Fruit fly (Drosophila melanogaster) whole organism, embryonic: ENCODE measurements around the gene CG32073.

ENCODE experiments used
- BEAF-32 ChIP-seq: fragments of 200-800 bp; sonication (Bioruptor generic); optimal IDR thresholded peaks from 3 replicates; lab custom pipeline; 2017; ENCODE audit warnings: missing biosample characterization, missing genetic modification characterization, mild to moderate bottlenecking, moderate library complexity, missing genetic modification reagents
- CG11504 ChIP-seq: fragments of 200-800 bp; sonication (Bioruptor generic); optimal IDR thresholded peaks from 3 replicates; lab custom pipeline; 2019; ENCODE audit warnings: missing biosample characterization, mild to moderate bottlenecking, missing genetic modification characterization, moderate library complexity
- CG11560 ChIP-seq: fragments of 200-800 bp; sonication (Bioruptor generic); IDR thresholded peaks from 3 replicates; pipeline ENCODE4 v1.3.6; 2022; ENCODE audit warnings: missing biosample characterization, missing genetic modification characterization
- CG15479 ChIP-seq: fragments of 200-800 bp; sonication (Bioruptor generic); optimal IDR thresholded peaks from 3 replicates; lab custom pipeline; 2019; ENCODE audit warnings: missing biosample characterization, mild to moderate bottlenecking, missing genetic modification characterization, moderate library complexity
- CG17568 ChIP-seq: fragments of 200-800 bp; sonication (Bioruptor generic); optimal IDR thresholded peaks from 2 replicates; lab custom pipeline; 2018; ENCODE audit warnings: missing biosample characterization, mild to moderate bottlenecking, missing genetic modification characterization, moderate library complexity
- CG18599 ChIP-seq: fragments of 200-800 bp; sonication (Bioruptor generic); optimal IDR thresholded peaks from 3 replicates; lab custom pipeline; 2017; ENCODE audit warnings: missing biosample characterization, missing genetic modification characterization, mild to moderate bottlenecking, moderate library complexity, missing genetic modification reagents
- CG2678 ChIP-seq: fragments of 200-800 bp; sonication (Bioruptor generic); optimal IDR thresholded peaks from 3 replicates; lab custom pipeline; 2019; ENCODE audit warnings: missing biosample characterization, mild to moderate bottlenecking, missing genetic modification characterization, moderate library complexity
- CG31441 ChIP-seq: fragments of 200-800 bp; sonication (Bioruptor generic); IDR thresholded peaks from 2 replicates; pipeline ENCODE4 v1.3.6; 2022; ENCODE audit warnings: missing biosample characterization, missing genetic modification characterization
- CG43689 ChIP-seq: fragments of 200-800 bp; sonication (Bioruptor generic); IDR thresholded peaks from 2 replicates; pipeline ENCODE4 v1.3.6; 2022; ENCODE audit warnings: missing biosample characterization, missing genetic modification characterization
- CG4730 ChIP-seq: fragments of 200-800 bp; sonication (Bioruptor generic); IDR thresholded peaks from 2 replicates; pipeline ENCODE4 v1.3.6; 2022; ENCODE audit warnings: missing biosample characterization, missing genetic modification characterization
- CG4820 ChIP-seq: fragments of 200-800 bp; sonication (Bioruptor generic); optimal IDR thresholded peaks from 3 replicates; lab custom pipeline; 2016; ENCODE audit warnings: missing biosample characterization, missing genetic modification characterization
- CG6813 ChIP-seq: fragments of 200-800 bp; sonication (Bioruptor generic); optimal IDR thresholded peaks from 2 replicates; lab custom pipeline; 2017; ENCODE audit warnings: missing biosample characterization, missing genetic modification characterization, mild to moderate bottlenecking, moderate library complexity, missing genetic modification reagents
- CG7928 ChIP-seq: fragments of 200-800 bp; sonication (Bioruptor generic); optimal IDR thresholded peaks from 2 replicates; lab custom pipeline; 2017; ENCODE audit warnings: missing biosample characterization, mild to moderate bottlenecking, missing genetic modification characterization
- CG8388 ChIP-seq: fragments of 200-800 bp; sonication (Bioruptor generic); optimal IDR thresholded peaks from 2 replicates; lab custom pipeline; 2019; ENCODE audit warnings: missing biosample characterization, mild to moderate bottlenecking, missing genetic modification characterization, moderate library complexity
- Camta ChIP-seq: fragments of 200-800 bp; sonication (Bioruptor generic); optimal IDR thresholded peaks from 2 replicates; lab custom pipeline; 2016; ENCODE audit warnings: missing biosample characterization, missing genetic modification characterization
- D19A ChIP-seq: fragments of 200-800 bp; optimal IDR thresholded peaks from 3 replicates; lab custom pipeline; 2019; ENCODE audit warnings: missing biosample characterization, mild to moderate bottlenecking, missing genetic modification characterization, moderate library complexity
- Deaf1 ChIP-seq: fragments of 200-800 bp; optimal IDR thresholded peaks from 3 replicates; lab custom pipeline; 2019; ENCODE audit warnings: missing biosample characterization, mild to moderate bottlenecking, missing genetic modification characterization, moderate library complexity
- Dfd ChIP-seq, 2 experiments: fragments of >200 bp; optimal IDR thresholded peaks; 2 replicates each; lab custom pipeline; 2017; ENCODE audit warnings: missing biosample characterization in 2 of 2, missing genetic modification characterization in 2 of 2
- Dref ChIP-seq: fragments of 200-800 bp; sonication (Bioruptor generic); IDR thresholded peaks from 2 replicates; pipeline ENCODE4 v1.3.6; 2022; ENCODE audit warnings: missing biosample characterization, missing genetic modification characterization
- Gug ChIP-seq: fragments of 200-800 bp; sonication (Bioruptor generic); IDR thresholded peaks from 4 replicates; pipeline ENCODE4 v1.3.6; 2022; ENCODE audit warnings: missing biosample characterization, missing genetic modification characterization
- H2.0 ChIP-seq: fragments of 200-800 bp; sonication (Bioruptor generic); IDR thresholded peaks from 2 replicates; pipeline ENCODE4 v1.3.6; 2022; ENCODE audit warnings: missing biosample characterization, missing genetic modification characterization
- Hand ChIP-seq: fragments of 200-800 bp; sonication (Bioruptor generic); optimal IDR thresholded peaks from 2 replicates; lab custom pipeline; 2017; ENCODE audit warnings: mild to moderate bottlenecking, missing biosample characterization, missing genetic modification reagents, missing genetic modification characterization
- MESR4 ChIP-seq: fragments of 200-800 bp; sonication (Bioruptor generic); optimal IDR thresholded peaks from 2 replicates; lab custom pipeline; 2018; ENCODE audit warnings: missing biosample characterization, mild to moderate bottlenecking, missing genetic modification characterization, moderate library complexity
- Med ChIP-seq: fragments of 200-800 bp; sonication (Bioruptor generic); peaks from one replicate; lab custom pipeline; 2016; ENCODE audit warnings: missing biosample characterization, missing genetic modification characterization, mild to moderate bottlenecking, inconsistent platforms, moderate library complexity
- NC2α ChIP-seq: fragments of 200-800 bp; sonication (Bioruptor generic); optimal IDR thresholded peaks from 2 replicates; lab custom pipeline; 2016; ENCODE audit warnings: missing biosample characterization, missing genetic modification characterization
- NFAT ChIP-seq: fragments of 200-800 bp; sonication (Bioruptor generic); IDR thresholded peaks from 2 replicates; pipeline ENCODE4 v1.3.6; 2022; ENCODE audit warnings: missing biosample characterization, missing genetic modification characterization
- Neu2 ChIP-seq: fragments of 200-800 bp; sonication (Bioruptor generic); optimal IDR thresholded peaks from 3 replicates; lab custom pipeline; 2016; ENCODE audit warnings: missing biosample characterization, missing genetic modification characterization, borderline replicate concordance
- Trl ChIP-seq, 3 experiments: fragments of >200 bp in 2 of 3; fragments of 200-800 bp in 1 of 3; sonication (Bioruptor generic) in 1 of 3; optimal IDR thresholded peaks; 2 replicates in 1 of 3; 3 replicates in 2 of 3; lab custom pipeline; 2016 to 2017; ENCODE audit warnings: missing biosample characterization in 1 of 3, missing genetic modification characterization in 1 of 3
- abd-A ChIP-seq: fragments of 200-800 bp; sonication (Bioruptor generic); optimal IDR thresholded peaks from 3 replicates; lab custom pipeline; 2019; ENCODE audit warnings: missing biosample characterization, mild to moderate bottlenecking, missing genetic modification characterization, moderate library complexity
- al ChIP-seq: fragments of 200-800 bp; sonication (Bioruptor generic); IDR thresholded peaks from 2 replicates; pipeline ENCODE4 v1.3.6; 2022; ENCODE audit warnings: missing biosample characterization, missing genetic modification characterization
- ap ChIP-seq: fragments of 200-800 bp; sonication (Bioruptor generic); IDR thresholded peaks from 2 replicates; pipeline ENCODE4 v1.3.6; 2022; ENCODE audit warnings: missing biosample characterization, missing genetic modification characterization
- fd64A ChIP-seq: fragments of 200-800 bp; sonication (Bioruptor generic); optimal IDR thresholded peaks from 3 replicates; lab custom pipeline; 2018; ENCODE audit warnings: missing biosample characterization, mild to moderate bottlenecking, missing genetic modification characterization
- jumu ChIP-seq: fragments of 200-800 bp; sonication (Bioruptor generic); optimal IDR thresholded peaks from 3 replicates; lab custom pipeline; 2016; ENCODE audit warnings: missing biosample characterization, missing genetic modification characterization
- otp ChIP-seq: fragments of 200-800 bp; sonication (Bioruptor generic); IDR thresholded peaks from 3 replicates; pipeline ENCODE4, ENCODE4 v1.3.6; 2022; ENCODE audit warnings: missing biosample characterization, missing genetic modification characterization
- p53 ChIP-seq: fragments of 200-800 bp; sonication (Bioruptor generic); optimal IDR thresholded peaks from 2 replicates; lab custom pipeline; 2016; ENCODE audit warnings: missing biosample characterization, missing genetic modification characterization
- pita ChIP-seq: fragments of 200-800 bp; sonication (Bioruptor generic); optimal IDR thresholded peaks from 2 replicates; lab custom pipeline; 2017; ENCODE audit warnings: missing biosample characterization, mild to moderate bottlenecking, missing genetic modification characterization
- pzg ChIP-seq: fragments of 200-800 bp; sonication (Bioruptor generic); optimal IDR thresholded peaks from 3 replicates; lab custom pipeline; 2018; ENCODE audit warnings: missing biosample characterization, mild to moderate bottlenecking, missing genetic modification characterization, moderate library complexity
- sens ChIP-seq: fragments of 200-800 bp; sonication (Bioruptor generic); peaks from one replicate; lab custom pipeline; 2016; ENCODE audit warnings: missing biosample characterization, missing genetic modification characterization
- trh ChIP-seq: fragments of 200-800 bp; sonication (Bioruptor generic); optimal IDR thresholded peaks from 2 replicates; lab custom pipeline; 2016; ENCODE audit warnings: missing biosample characterization, missing genetic modification characterization
- unc-4 ChIP-seq: fragments of 200-800 bp; sonication (Bioruptor generic); IDR thresholded peaks from 2 replicates; pipeline ENCODE4 v1.3.6; 2022; ENCODE audit warnings: missing biosample characterization, missing genetic modification characterization; ENCODE audit not compliant: partially characterized antibody
- vvl ChIP-seq: fragments of 200-800 bp; sonication (Bioruptor generic); IDR thresholded peaks from 2 replicates; pipeline ENCODE4 v1.3.6; 2022; ENCODE audit warnings: missing biosample characterization, missing genetic modification characterization
- wor ChIP-seq: fragments of 200-800 bp; sonication (Bioruptor generic); IDR thresholded peaks from 2 replicates; pipeline ENCODE4 v1.3.6; 2022; ENCODE audit warnings: missing biosample characterization, missing genetic modification characterization

CG32073 gene

dm6 chr3L:11089805-11090440 is 17.5 kb downstream of the CG32073 start (continued):
- TF ChIP-seq CG4820 (peak; percentile 87), sens (GFP tag; lab: Kevin White, UChicago) (peak; percentile 99), CG4730 (GFP tag; lab: Robert Waterston, UW) (peak; percentile 49), pita (GFP tag; lab: Kevin White, UChicago) (no peak), CG11504 (tag; lab: Kevin White, UChicago) (peak; percentile 96), abd-A (tag; lab: Kevin White, UChicago) (peak; percentile 10), wor (peak; percentile 86), jumu (GFP tag; lab: Kevin White, UChicago) (peak; percentile 68), D19A (tag; lab: Kevin White, UChicago) (peak; percentile 93), otp (GFP tag; lab: Robert Waterston, UW) (peak; percentile 91), Camta (GFP tag; lab: Kevin White, UChicago) (peak; percentile 89), CG11560 (tag; lab: Robert Waterston, UW) (0 out of 3 replicates have a peak, but pooled peaks have one; percentile 55), NC2α (GFP tag; lab: Kevin White, UChicago) (peak; percentile 87), Dfd (GFP tag; optimal IDR thresholded peaks at IDR 0.05; lab: Kevin White, UChicago) (no peak), Hand (GFP tag; lab: Kevin White, UChicago) (peak; percentile 82), Trl (optimal IDR thresholded peaks at IDR 0.05; lab: Kevin White, UChicago) (no peak), Trl (GFP tag; optimal IDR thresholded peaks at IDR 0.05; lab: Kevin White, UChicago) (peak; percentile 81), vvl (GFP tag; lab: Robert Waterston, UW) (peak; percentile 79), pzg (GFP tag; lab: Kevin White, UChicago) (no peak), p53 (GFP tag; lab: Kevin White, UChicago) (peak; percentile 39), Gug (GFP tag; lab: Robert Waterston, UW) (peak; percentile 54; the same call in 3 of the 4 replicates), CG15479 (GFP tag; lab: Kevin White, UChicago) (peak; percentile 82), CG2678 (tag; lab: Kevin White, UChicago) (peak; percentile 95), CG31441 (peak; percentile 97), CG17568 (GFP tag; lab: Kevin White, UChicago) (peak; percentile 77), MESR4 (GFP tag; lab: Kevin White, UChicago) (no peak), BEAF-32 (GFP tag; lab: Kevin White, UChicago) (no peak), trh (GFP tag; lab: Kevin White, UChicago) (peak; percentile 76), CG18599 (GFP tag; lab: Kevin White, UChicago) (peak; percentile 85), unc-4 (GFP tag; lab: Robert Waterston, UW) (no peak), CG7928 (GFP tag; lab: Kevin White, UChicago) (peak; percentile 14), H2.0 (GFP tag; lab: Robert Waterston, UW) (peak; percentile 54), Neu2 (GFP tag; lab: Kevin White, UChicago) (peak; percentile 25), Deaf1 (peak; percentile 77), Dref (GFP tag; lab: Robert Waterston, UW) (no peak), fd64A (GFP tag; lab: Kevin White, UChicago) (peak; percentile 45), Med (GFP tag; lab: Kevin White, UChicago) (peak; percentile 86), CG8388 (GFP tag; lab: Kevin White, UChicago) (peak; percentile 90), ap (GFP tag; lab: Robert Waterston, UW) (peak; percentile 36), NFAT (GFP tag; lab: Robert Waterston, UW) (no peak), CG6813 (GFP tag; lab: Kevin White, UChicago) (peak; percentile 85), CG43689 (GFP tag; lab: Robert Waterston, UW) (peak; percentile 25; the same call in 1 of the 2 replicates), al (GFP tag; lab: Robert Waterston, UW) (peak; percentile 47; the same call in 1 of the 2 replicates)
